Fruit fly (Drosophila melanogaster): ENCODE results near the gene Nup35.

The Nup35 gene

DNA sequence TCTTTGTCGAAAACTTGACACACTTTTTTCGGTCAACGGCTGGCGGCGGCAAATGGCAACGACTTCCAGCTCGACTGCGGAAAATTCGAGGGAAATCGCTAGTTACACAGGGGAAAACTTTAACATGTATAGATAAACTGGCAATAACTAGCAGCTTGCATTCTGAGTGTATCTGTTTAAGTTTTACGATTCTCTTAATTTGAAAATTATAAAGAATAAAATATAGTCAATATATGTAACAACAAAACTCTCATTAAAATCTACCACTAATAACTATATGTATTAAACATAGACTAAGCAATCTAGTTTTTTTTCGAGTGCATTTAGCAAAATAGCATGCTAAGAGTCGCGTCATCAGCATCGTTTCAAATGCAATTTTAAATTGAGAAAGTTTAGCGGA is 15.4 kb downstream of the Nup35 start:
- TF ChIP-seq Hr83 (GFP tag; optimal IDR thresholded peaks at IDR 0.05; ENCODE audit: poor library complexity, severe bottlenecking) (no peak), br (GFP tag; optimal IDR thresholded peaks at IDR 0.05) (no peak), rgr (GFP tag; optimal IDR thresholded peaks at IDR 0.05) (no peak)

DNA sequence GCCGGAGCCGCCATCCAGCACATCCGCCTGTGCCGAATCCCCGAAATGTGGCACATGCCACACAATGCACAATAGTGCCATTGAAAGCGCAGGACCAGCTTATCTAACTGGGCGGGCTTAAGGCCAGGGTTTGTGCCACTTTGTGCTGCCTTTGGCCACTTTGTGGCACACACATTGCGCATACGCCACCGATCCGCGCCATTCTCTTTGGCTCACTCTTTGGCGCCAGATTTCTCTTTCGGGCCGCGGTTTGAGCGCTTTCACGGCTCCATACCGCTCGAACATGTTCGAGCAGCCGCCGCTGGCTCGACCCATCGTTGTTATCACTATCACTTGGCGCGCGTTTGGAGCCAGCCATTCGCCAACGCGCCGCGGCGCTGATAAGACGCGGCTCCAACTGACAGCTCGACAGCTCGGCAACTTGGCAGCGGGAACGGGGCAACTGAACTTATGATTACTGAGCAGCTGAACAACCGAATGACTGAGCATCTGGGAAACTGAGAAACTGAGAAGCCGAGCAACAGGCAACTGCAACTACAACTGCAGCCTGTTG is 17.8 kb downstream of the Nup35 start:
- TF ChIP-seq lola (GFP tag; optimal IDR thresholded peaks at IDR 0.05), result no peak
- no peak for TF ChIP-seq rgr (GFP tag; optimal IDR thresholded peaks at IDR 0.05)
- TF ChIP-seq psq (GFP tag; optimal IDR thresholded peaks at IDR 0.05), result no peak
- TF ChIP-seq Hr83 (GFP tag; optimal IDR thresholded peaks at IDR 0.05; ENCODE audit: poor library complexity, severe bottlenecking), result no peak
- no peak for TF ChIP-seq dmrt93B (GFP tag; optimal IDR thresholded peaks at IDR 0.05)
- no peak for TF ChIP-seq fru (GFP tag; optimal IDR thresholded peaks at IDR 0.05)
- no peak for TF ChIP-seq woc (GFP tag; optimal IDR thresholded peaks at IDR 0.05)
- no peak for TF ChIP-seq Abd-B (GFP tag; optimal IDR thresholded peaks at IDR 0.05)
- TF ChIP-seq Dif (GFP tag; optimal IDR thresholded peaks at IDR 0.05; ENCODE audit: partially characterized antibody), result no peak
- TF ChIP-seq dl (GFP tag; optimal IDR thresholded peaks at IDR 0.05; ENCODE audit: insufficient read depth in 1 of 2, partially characterized antibody in 2 of 2), result no peak
- no peak for TF ChIP-seq sv (GFP tag; optimal IDR thresholded peaks at IDR 0.05)
- TF ChIP-seq Jra (GFP tag; optimal IDR thresholded peaks at IDR 0.05), result no peak
- no peak for TF ChIP-seq ey (GFP tag; optimal IDR thresholded peaks at IDR 0.05)
- TF ChIP-seq tai (GFP tag; optimal IDR thresholded peaks at IDR 0.05), result no peak
- no peak for TF ChIP-seq N (GFP tag; optimal IDR thresholded peaks at IDR 0.05)
- no peak for TF ChIP-seq h (GFP tag; optimal IDR thresholded peaks at IDR 0.05)
- no peak for TF ChIP-seq foxo (GFP tag; optimal IDR thresholded peaks at IDR 0.05)
- TF ChIP-seq Myc (optimal IDR thresholded peaks at IDR 0.05), result no peak
- TF ChIP-seq brk (GFP tag; optimal IDR thresholded peaks at IDR 0.05), result no peak

DNA sequence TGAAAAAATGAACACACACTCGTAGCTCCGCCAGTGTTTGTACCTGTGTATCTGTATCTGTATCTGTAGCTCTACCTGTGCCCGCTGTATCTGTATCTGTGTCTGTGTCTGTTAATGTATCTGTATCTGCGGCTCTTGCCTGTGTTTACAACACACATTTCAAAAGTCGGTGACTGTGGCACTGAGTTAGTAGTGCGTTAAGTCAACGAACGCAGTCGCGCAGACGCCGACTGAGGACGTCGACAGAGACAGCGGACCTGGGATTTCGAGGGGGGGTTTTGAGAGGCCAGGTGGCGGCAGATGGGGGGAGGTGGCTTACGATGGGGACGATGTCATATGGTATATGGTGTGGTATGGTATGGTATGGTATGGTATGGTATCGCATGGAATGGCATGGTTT is 20.3 kb downstream of the Nup35 start:
- TF ChIP-seq Sp1 (GFP tag; optimal IDR thresholded peaks at IDR 0.05) (no peak), pan (optimal IDR thresholded peaks at IDR 0.05) (no peak), Mio (GFP tag; optimal IDR thresholded peaks at IDR 0.05) (no peak), Hr83 (GFP tag; optimal IDR thresholded peaks at IDR 0.05; ENCODE audit: poor library complexity, severe bottlenecking) (no peak), Rel (GFP tag; optimal IDR thresholded peaks at IDR 0.05) (no peak), Rel (tag; optimal IDR thresholded peaks at IDR 0.05) (no peak), HLH106 (tag; optimal IDR thresholded peaks at IDR 0.05) (no peak), jim (GFP tag; optimal IDR thresholded peaks at IDR 0.05) (no peak), rgr (GFP tag; optimal IDR thresholded peaks at IDR 0.05) (no peak), woc (GFP tag; optimal IDR thresholded peaks at IDR 0.05) (no peak)

DNA sequence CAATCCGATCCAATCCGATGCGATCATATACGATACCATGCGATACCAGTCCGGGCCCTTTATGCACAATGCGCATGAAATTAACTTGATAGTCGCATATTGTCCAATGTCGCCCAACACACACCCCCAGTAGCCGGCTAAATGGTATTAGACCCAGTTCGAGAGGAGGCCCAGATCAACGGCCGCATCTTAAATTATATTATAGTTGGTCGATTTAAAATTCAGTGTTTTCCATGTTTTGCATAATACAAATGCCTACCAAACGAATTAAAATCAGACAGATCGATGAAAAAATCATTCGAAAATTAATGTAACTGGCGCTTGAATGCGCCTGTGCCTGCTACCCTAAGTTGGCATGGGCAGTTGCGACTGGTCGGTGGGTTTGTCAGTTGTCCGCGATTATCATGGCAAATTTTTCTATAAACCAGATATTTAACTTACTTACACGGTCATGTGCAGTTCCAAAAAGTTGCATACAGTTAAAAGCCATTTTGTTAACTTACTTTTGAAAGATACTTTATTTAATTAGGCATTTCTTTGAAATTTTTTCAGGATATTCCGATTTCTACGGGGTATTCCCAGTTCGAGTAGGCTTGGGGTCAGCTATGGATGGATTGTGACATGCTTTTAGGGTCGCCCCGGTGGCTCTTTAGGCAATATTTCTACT is 22.0 kb downstream of the Nup35 start:
- TF ChIP-seq brk (GFP tag; optimal IDR thresholded peaks at IDR 0.05) (no peak), dl (GFP tag; optimal IDR thresholded peaks at IDR 0.05; ENCODE audit: insufficient read depth in 1 of 2, partially characterized antibody in 2 of 2) (no peak), Dfd (GFP tag; optimal IDR thresholded peaks at IDR 0.05) (no peak), lola (GFP tag; optimal IDR thresholded peaks at IDR 0.05) (no peak), br (GFP tag; optimal IDR thresholded peaks at IDR 0.05) (no peak), Hnf4 (GFP tag; optimal IDR thresholded peaks at IDR 0.05) (no peak), sage (GFP tag; optimal IDR thresholded peaks at IDR 0.05) (no peak), tai (GFP tag; optimal IDR thresholded peaks at IDR 0.05) (no peak), psq (GFP tag; optimal IDR thresholded peaks at IDR 0.05) (no peak), Jra (GFP tag; optimal IDR thresholded peaks at IDR 0.05) (no peak), pan (optimal IDR thresholded peaks at IDR 0.05) (no peak), Mio (GFP tag; optimal IDR thresholded peaks at IDR 0.05) (no peak), CG9705 (GFP tag; optimal IDR thresholded peaks at IDR 0.05) (no peak), Rel (GFP tag; optimal IDR thresholded peaks at IDR 0.05) (no peak), Rel (tag; optimal IDR thresholded peaks at IDR 0.05) (no peak), ey (GFP tag; optimal IDR thresholded peaks at IDR 0.05) (no peak), N (GFP tag; optimal IDR thresholded peaks at IDR 0.05) (no peak), usp (GFP tag; optimal IDR thresholded peaks at IDR 0.05) (no peak), Vsx2 (GFP tag; optimal IDR thresholded peaks at IDR 0.05; ENCODE audit: partially characterized antibody) (no peak), Hr78 (GFP tag; optimal IDR thresholded peaks at IDR 0.05) (no peak)

Measured in whole organism, wandering third instar larva.